Worm (Caenorhabditis elegans) whole organism, late embryonic: ENCODE data around the gene pie-1.

Experiments
- C38D4.7 ChIP-seq: fragments of 200-800 bp; sonication (Bioruptor generic); optimal IDR thresholded peaks from 2 replicates; lab custom pipeline; 2018; ENCODE audit warnings: mild to moderate bottlenecking, missing genetic modification characterization, moderate library complexity, missing compliant biosample characterization
- F13H6.1 ChIP-seq: sonication (generic microtip); optimal IDR thresholded peaks from 2 replicates; lab custom pipeline; 2016; ENCODE audit warnings: missing genetic modification characterization, missing compliant biosample characterization
- K09A11.1 ChIP-seq: sonication (generic microtip); optimal IDR thresholded peaks from 2 replicates; lab custom pipeline; 2017; ENCODE audit warnings: antibody characterized with exemption, mild to moderate bottlenecking, missing genetic modification characterization, missing compliant biosample characterization; ENCODE audit not compliant: insufficient read depth
- ceh-18 ChIP-seq: sonication (generic microtip); optimal IDR thresholded peaks from 2 replicates; lab custom pipeline; 2016; ENCODE audit warnings: missing genetic modification characterization, missing compliant biosample characterization
- ceh-19 ChIP-seq: fragments of 200-800 bp; sonication (Bioruptor generic); optimal IDR thresholded peaks from 2 replicates; lab custom pipeline; 2018; ENCODE audit warnings: mild to moderate bottlenecking, missing genetic modification characterization, missing compliant biosample characterization
- ceh-22 ChIP-seq: sonication (generic microtip); optimal IDR thresholded peaks from 2 replicates; lab custom pipeline; 2017; ENCODE audit warnings: missing biosample characterization, missing genetic modification characterization
- ceh-30 ChIP-seq: fragments of 150-350 bp; optimal IDR thresholded peaks from 2 replicates; lab custom pipeline; 2014; ENCODE audit warnings: missing biosample characterization, missing genetic modification characterization
- ceh-31 ChIP-seq: sonication (generic microtip); optimal IDR thresholded peaks from 2 replicates; lab custom pipeline; 2016; ENCODE audit warnings: missing genetic modification characterization, missing compliant biosample characterization
- ceh-45 ChIP-seq: fragments of 200-800 bp; sonication (Bioruptor generic); IDR thresholded peaks from 2 replicates; pipeline ENCODE4 v1.3.6; 2022; ENCODE audit warnings: missing genetic modification reagents, missing genetic modification characterization, missing compliant biosample characterization
- ceh-6 ChIP-seq: fragments of 200-800 bp; sonication (Bioruptor generic); optimal IDR thresholded peaks from 2 replicates; lab custom pipeline; 2018; ENCODE audit warnings: mild to moderate bottlenecking, missing genetic modification characterization, missing compliant biosample characterization
- ceh-9 ChIP-seq: sonication (generic microtip); optimal IDR thresholded peaks from 2 replicates; lab custom pipeline; 2016; ENCODE audit warnings: mild to moderate bottlenecking, missing genetic modification characterization, inconsistent platforms, missing compliant biosample characterization
- che-1 ChIP-seq: sonication (generic microtip); optimal IDR thresholded peaks from 2 replicates; lab custom pipeline; 2016; ENCODE audit warnings: mild to moderate bottlenecking, missing genetic modification characterization, missing compliant biosample characterization
- dve-1 ChIP-seq: sonication (generic microtip); optimal IDR thresholded peaks from 2 replicates; lab custom pipeline; 2017; ENCODE audit warnings: antibody characterized with exemption, mild to moderate bottlenecking, missing genetic modification characterization, missing compliant biosample characterization
- fax-1 ChIP-seq: sonication (generic microtip); optimal IDR thresholded peaks from 2 replicates; lab custom pipeline; 2016; ENCODE audit warnings: missing genotype, missing genetic modification characterization, missing compliant biosample characterization
- fkh-10 ChIP-seq: fragments of 150-350 bp; optimal IDR thresholded peaks from 2 replicates; lab custom pipeline; 2014; ENCODE audit warnings: missing biosample characterization, missing genetic modification reagents, missing genetic modification characterization
- fkh-6 ChIP-seq: sonication (generic microtip); optimal IDR thresholded peaks from 2 replicates; lab custom pipeline; 2016; ENCODE audit warnings: missing genetic modification characterization, missing compliant biosample characterization
- gmeb-2 ChIP-seq: sonication (generic microtip); optimal IDR thresholded peaks from 2 replicates; lab custom pipeline; 2016; ENCODE audit warnings: missing genetic modification characterization, inconsistent platforms, missing compliant biosample characterization
- hlh-13 ChIP-seq: fragments of 200-800 bp; sonication (Bioruptor generic); optimal IDR thresholded peaks from 2 replicates; lab custom pipeline; 2018; ENCODE audit warnings: mild to moderate bottlenecking, missing genetic modification characterization, missing compliant biosample characterization
- hlh-15 ChIP-seq: sonication (generic microtip); optimal IDR thresholded peaks from 2 replicates; lab custom pipeline; 2016; ENCODE audit warnings: missing genetic modification characterization, missing compliant biosample characterization
- lin-11 ChIP-seq: fragments of 200-800 bp; sonication (Bioruptor generic); optimal IDR thresholded peaks from 2 replicates; lab custom pipeline; 2018; ENCODE audit warnings: mild to moderate bottlenecking, missing genetic modification characterization, missing compliant biosample characterization
- madf-2 ChIP-seq: sonication (generic microtip); optimal IDR thresholded peaks from 2 replicates; lab custom pipeline; 2017; ENCODE audit warnings: missing genetic modification characterization, missing compliant biosample characterization
- nfya-1 ChIP-seq: sonication (generic microtip); optimal IDR thresholded peaks from 2 replicates; lab custom pipeline; 2017; ENCODE audit warnings: missing genetic modification characterization, mild to moderate bottlenecking, missing compliant biosample characterization, antibody characterized with exemption, moderate library complexity
- nhr-11 ChIP-seq: fragments of 150-350 bp; optimal IDR thresholded peaks from 2 replicates; lab custom pipeline; 2014; ENCODE audit warnings: missing biosample characterization, missing genetic modification characterization
- nhr-232 ChIP-seq: sonication (generic microtip); optimal IDR thresholded peaks from 2 replicates; lab custom pipeline; 2016; ENCODE audit warnings: missing genetic modification characterization, missing compliant biosample characterization
- npax-4 ChIP-seq: sonication (generic microtip); optimal IDR thresholded peaks from 2 replicates; lab custom pipeline; 2016; ENCODE audit warnings: missing genetic modification characterization, missing compliant biosample characterization
- pag-3 ChIP-seq: sonication (generic microtip); optimal IDR thresholded peaks from 2 replicates; lab custom pipeline; 2016; ENCODE audit warnings: missing compliant biosample characterization, missing genetic modification characterization, borderline replicate concordance
- pax-1 ChIP-seq: fragments of 150-350 bp; optimal IDR thresholded peaks from 2 replicates; lab custom pipeline; 2014; ENCODE audit warnings: missing biosample characterization, missing genetic modification characterization
- pha-2 ChIP-seq: sonication (generic microtip); optimal IDR thresholded peaks from 2 replicates; lab custom pipeline; 2017; ENCODE audit warnings: mild to moderate bottlenecking, missing genetic modification characterization, missing compliant biosample characterization
- pqm-1 ChIP-seq: sonication (generic microtip); optimal IDR thresholded peaks from 2 replicates; lab custom pipeline; 2016; ENCODE audit warnings: missing genetic modification characterization, missing compliant biosample characterization
- pros-1 ChIP-seq: fragments of 150-350 bp; optimal IDR thresholded peaks from 2 replicates; lab custom pipeline; 2014; ENCODE audit warnings: missing biosample characterization, missing genetic modification reagents, missing genetic modification characterization
- rnt-1 ChIP-seq: sonication (generic microtip); optimal IDR thresholded peaks from 2 replicates; lab custom pipeline; 2016; ENCODE audit warnings: missing genetic modification characterization, missing compliant biosample characterization
- sdc-2 ChIP-seq: sonication (generic microtip); optimal IDR thresholded peaks from 2 replicates; lab custom pipeline; 2016; ENCODE audit warnings: missing genotype, missing genetic modification characterization, missing compliant biosample characterization
- sox-4 ChIP-seq: sonication (generic microtip); optimal IDR thresholded peaks from 2 replicates; lab custom pipeline; 2017; ENCODE audit warnings: mild to moderate bottlenecking, missing genetic modification characterization, inconsistent platforms, missing compliant biosample characterization
- syd-9 ChIP-seq: sonication (generic microtip); optimal IDR thresholded peaks from 2 replicates; lab custom pipeline; 2016; ENCODE audit warnings: mild to moderate bottlenecking, missing genetic modification characterization, moderate library complexity, missing compliant biosample characterization
- unc-86 ChIP-seq: sonication (generic microtip); optimal IDR thresholded peaks from 2 replicates; lab custom pipeline; 2016; ENCODE audit warnings: missing genetic modification characterization, missing compliant biosample characterization

Gene pie-1

ce11 chrIII:12439056-12439455 lies 12.4 kb downstream of the pie-1 start:
- TF ChIP-seq C38D4.7 (no peak), pros-1 (tag; lab: Kevin White, UChicago) (no peak), ceh-45 (no peak), fkh-6 (no peak), K09A11.1 (no peak), ceh-31 (tag; lab: Kevin White, UChicago) (no peak), ceh-30 (no peak), ceh-22 (tag; lab: Kevin White, UChicago) (no peak), pqm-1 (tag; lab: Kevin White, UChicago) (no peak), hlh-15 (tag; lab: Kevin White, UChicago) (no peak), syd-9 (no peak), pax-1 (tag; lab: Kevin White, UChicago) (no peak), fax-1 (no peak), pag-3 (tag; lab: Kevin White, UChicago) (no peak), gmeb-2 (tag; lab: Kevin White, UChicago) (no peak), pha-2 (tag; lab: Kevin White, UChicago) (no peak), npax-4 (tag; lab: Kevin White, UChicago) (no peak), hlh-13 (GFP tag; lab: Kevin White, UChicago) (no peak), sdc-2 (no peak)

- TF ChIP-seq dve-1 (tag; lab: Kevin White, UChicago) (no peak), ceh-19 (GFP tag; lab: Kevin White, UChicago) (no peak), lin-11 (no peak), nfya-1 (tag; lab: Kevin White, UChicago) (peak; percentile 64)
Observed at ce11 chrIII:12443880-12444279, 17.2 kb downstream of the pie-1 start.

- TF ChIP-seq ceh-30 (no peak), che-1 (no peak), nhr-11 (tag; lab: Kevin White, UChicago) (no peak), ceh-22 (tag; lab: Kevin White, UChicago) (no peak), F13H6.1 (no peak), ceh-45 (no peak), fkh-10 (GFP tag; lab: Kevin White, UChicago) (no peak), pha-2 (tag; lab: Kevin White, UChicago) (no peak), pax-1 (tag; lab: Kevin White, UChicago) (no peak), rnt-1 (tag; lab: Kevin White, UChicago) (no peak), sox-4 (tag; lab: Kevin White, UChicago) (no peak), nhr-232 (tag; lab: Kevin White, UChicago) (no peak), madf-2 (tag; lab: Kevin White, UChicago) (no peak), ceh-31 (tag; lab: Kevin White, UChicago) (no peak), npax-4 (tag; lab: Kevin White, UChicago) (no peak), ceh-9 (tag; lab: Kevin White, UChicago) (no peak)
Observed at ce11 chrIII:12445223-12445622, 18.5 kb downstream of the pie-1 start.

ce11 chrIII:12445991-12446502 lies 19.4 kb downstream of the pie-1 start, which contains the start of gene Y49E10.18:
Y49E10.18 (minus strand) TSS chrIII:12446106.
- TF ChIP-seq ceh-45 (no peak), hlh-15 (tag; lab: Kevin White, UChicago) (no peak), che-1 (no peak), ceh-18 (tag; lab: Kevin White, UChicago) (no peak), fax-1 (no peak), F13H6.1 (no peak), ceh-6 (GFP tag; lab: Kevin White, UChicago) (no peak), sox-4 (tag; lab: Kevin White, UChicago) (no peak), unc-86 (tag; lab: Kevin White, UChicago) (no peak), npax-4 (tag; lab: Kevin White, UChicago) (no peak), nhr-11 (tag; lab: Kevin White, UChicago) (no peak), ceh-30 (no peak), lin-11 (no peak)
